Fruit fly (Drosophila melanogaster): ENCODE data around the gene Clp.

Clp gene

dm6 chr2L:857897-858517 lies 38.2 kb downstream of the Clp start (continued):
- TF ChIP-seq gt (GFP tag; IDR thresholded peaks at IDR 0.05), result no peak
- peak; percentile 14 for TF ChIP-seq Bdp1 (GFP tag; optimal IDR thresholded peaks at IDR 0.05)
- TF ChIP-seq kah (GFP tag; optimal IDR thresholded peaks at IDR 0.05), result no peak
- TF ChIP-seq slou (GFP tag; optimal IDR thresholded peaks at IDR 0.05), result no peak
- no peak for TF ChIP-seq sd (tag; optimal IDR thresholded peaks at IDR 0.05)
- TF ChIP-seq CG11085 (GFP tag; IDR thresholded peaks at IDR 0.05), result no peak
- TF ChIP-seq p53 (GFP tag; optimal IDR thresholded peaks at IDR 0.05), result no peak
- TF ChIP-seq CG7271 (tag; optimal IDR thresholded peaks at IDR 0.05), result no peak
- TF ChIP-seq CG12155 (GFP tag; optimal IDR thresholded peaks at IDR 0.05), result no peak
- TF ChIP-seq D (optimal IDR thresholded peaks at IDR 0.05), result no peak
- TF ChIP-seq D (GFP tag; optimal IDR thresholded peaks at IDR 0.05), result peak; percentile 41
- TF ChIP-seq hbn (GFP tag; IDR thresholded peaks at IDR 0.05; ENCODE audit: partially characterized antibody), result no peak
- no peak for TF ChIP-seq CG18764 (GFP tag; optimal IDR thresholded peaks at IDR 0.05)
- TF ChIP-seq CG1647 (GFP tag; optimal IDR thresholded peaks at IDR 0.05), result no peak
- TF ChIP-seq nom (GFP tag; optimal IDR thresholded peaks at IDR 0.05), result no peak
- peak; percentile 77 for TF ChIP-seq vvl (GFP tag; IDR thresholded peaks at IDR 0.05)
- TF ChIP-seq CG6765 (GFP tag; optimal IDR thresholded peaks at IDR 0.05), result no peak
- TF ChIP-seq Dad (GFP tag; optimal IDR thresholded peaks at IDR 0.05), result no peak
- TF ChIP-seq Ets97D (GFP tag; optimal IDR thresholded peaks at IDR 0.05), result no peak
- no peak for TF ChIP-seq Drgx (GFP tag; IDR thresholded peaks at IDR 0.05)
- TF ChIP-seq CG33213 (GFP tag; optimal IDR thresholded peaks at IDR 0.05), result peak; percentile 4
- no peak for TF ChIP-seq CG17186 (GFP tag; optimal IDR thresholded peaks at IDR 0.05)
- TF ChIP-seq GATAe (GFP tag; conservative IDR thresholded peaks at IDR 0.05), result no peak; the same call in 1 of the 2 replicates
- TF ChIP-seq pho (GFP tag; optimal IDR thresholded peaks at IDR 0.05), result peak; percentile 21
- no peak for TF ChIP-seq CG31365 (tag; optimal IDR thresholded peaks at IDR 0.05)
- no peak for TF ChIP-seq Trl (optimal IDR thresholded peaks at IDR 0.05)
- peak; percentile 33 for TF ChIP-seq Trl (GFP tag; optimal IDR thresholded peaks at IDR 0.05)
- peak; percentile 48 for TF ChIP-seq tap (tag; optimal IDR thresholded peaks at IDR 0.05)
- TF ChIP-seq mam (GFP tag; optimal IDR thresholded peaks at IDR 0.05), result peak; percentile 57
- no peak for TF ChIP-seq CG10147 (GFP tag; optimal IDR thresholded peaks at IDR 0.05)
- no peak for TF ChIP-seq dan (GFP tag; IDR thresholded peaks at IDR 0.05)
- no peak for TF ChIP-seq CG6654 (GFP tag; optimal IDR thresholded peaks at IDR 0.05)
- TF ChIP-seq nau (GFP tag; optimal IDR thresholded peaks at IDR 0.05), result no peak
- TF ChIP-seq Max (GFP tag; optimal IDR thresholded peaks at IDR 0.05), result no peak
- peak in 1 of 2 experiments; percentile 45 for TF ChIP-seq Eip74EF (GFP tag; optimal IDR thresholded peaks at IDR 0.05)
- no peak for TF ChIP-seq ham (GFP tag; IDR thresholded peaks at IDR 0.05)
- no peak for TF ChIP-seq Gsc (GFP tag; IDR thresholded peaks at IDR 0.05)
- 0 out of 2 replicates have a peak, but pooled peaks have one; percentile 11 for TF ChIP-seq dimm (GFP tag; IDR thresholded peaks at IDR 0.05)
- no peak for TF ChIP-seq wek (GFP tag; optimal IDR thresholded peaks at IDR 0.05)
- TF ChIP-seq CG11398 (GFP tag; optimal IDR thresholded peaks at IDR 0.05), result peak; percentile 9
- TF ChIP-seq seq (GFP tag; IDR thresholded peaks at IDR 0.05), result no peak
- TF ChIP-seq gsb-n (tag; optimal IDR thresholded peaks at IDR 0.05), result peak; percentile 38
- TF ChIP-seq Nf-YA (GFP tag; IDR thresholded peaks at IDR 0.05), result 0 out of 2 replicates have a peak, but pooled peaks have one; percentile 22
- peak; percentile 54 for TF ChIP-seq B-H1 (GFP tag; IDR thresholded peaks at IDR 0.05)
- no peak for TF ChIP-seq D19B (GFP tag; optimal IDR thresholded peaks at IDR 0.05)
- TF ChIP-seq klu (GFP tag; IDR thresholded peaks at IDR 0.05), result no peak
- peak; percentile 65 for TF ChIP-seq CG2120 (GFP tag; optimal IDR thresholded peaks at IDR 0.05)
- peak; percentile 1 for TF ChIP-seq vfl (GFP tag; optimal IDR thresholded peaks at IDR 0.05)
- TF ChIP-seq CG13424 (tag; optimal IDR thresholded peaks at IDR 0.05), result peak; percentile 53
- TF ChIP-seq pum (GFP tag; optimal IDR thresholded peaks at IDR 0.05), result no peak
- no peak for TF ChIP-seq HLH4C (GFP tag; IDR thresholded peaks at IDR 0.05; ENCODE audit: partially characterized antibody)
- peak; percentile 30 for TF ChIP-seq bab2 (GFP tag; optimal IDR thresholded peaks at IDR 0.05)
